Fruit fly (Drosophila melanogaster): Measurements from ENCODE around the gene CG13008.

- TF ChIP-seq CG13204 (GFP tag; optimal IDR thresholded peaks at IDR 0.05) (no peak), EcR (GFP tag; optimal IDR thresholded peaks at IDR 0.05) (no peak), fd96Ca (GFP tag; IDR thresholded peaks at IDR 0.05) (no peak), Pif1A (GFP tag; optimal IDR thresholded peaks at IDR 0.05) (no peak), CG14655 (GFP tag; optimal IDR thresholded peaks at IDR 0.05) (no peak), CG12605 (GFP tag; IDR thresholded peaks at IDR 0.05) (no peak), CG17806 (tag; optimal IDR thresholded peaks at IDR 0.05) (no peak), D1 (tag; optimal IDR thresholded peaks at IDR 0.05) (no peak), CG9948 (tag; optimal IDR thresholded peaks at IDR 0.05) (no peak), CG8301 (tag; optimal IDR thresholded peaks at IDR 0.05) (no peak)
These were observed 23.0 kb upstream of the CG13008 start for dm6 chrX:16688106-16688459.

All from whole organism, pupa.